Worm (Caenorhabditis elegans) whole organism, young adult: ENCODE data around the gene best-19.

Experiments used
- B0035.1 ChIP-seq: sonication (generic microtip); optimal IDR thresholded peaks from 2 replicates; lab custom pipeline; 2016; ENCODE audit warnings: missing genetic modification characterization, mild to moderate bottlenecking, missing compliant biosample characterization, missing genotype, missing genetic modification reagents
- B0336.3 ChIP-seq: fragments of 200-800 bp; sonication (Bioruptor generic); IDR thresholded peaks from 2 replicates; pipeline ENCODE4 v1.3.6; 2022; ENCODE audit warnings: missing genetic modification characterization, missing compliant biosample characterization
- C17E4.6 ChIP-seq: fragments of 200-800 bp; sonication (Bioruptor generic); IDR thresholded peaks from 2 replicates; pipeline ENCODE4 v1.3.6; 2022; ENCODE audit warnings: missing genetic modification reagents, missing genetic modification characterization, missing compliant biosample characterization
- F22D6.2 ChIP-seq: sonication (generic microtip); optimal IDR thresholded peaks from 2 replicates; lab custom pipeline; 2016; ENCODE audit warnings: mild to moderate bottlenecking, missing genetic modification characterization, missing compliant biosample characterization
- F23B12.7 ChIP-seq: sonication (generic microtip); optimal IDR thresholded peaks from 2 replicates; lab custom pipeline; 2017; ENCODE audit warnings: missing genetic modification characterization, mild to moderate bottlenecking, missing compliant biosample characterization, antibody characterized with exemption, moderate library complexity; ENCODE audit not compliant: insufficient read depth
- F55B11.4 ChIP-seq: sonication (generic microtip); optimal IDR thresholded peaks from 2 replicates; lab custom pipeline; 2016; ENCODE audit warnings: missing compliant biosample characterization, missing genetic modification characterization, borderline replicate concordance; ENCODE audit not compliant: insufficient read depth
- Y95B8A.8 ChIP-seq: fragments of 200-800 bp; sonication (Bioruptor generic); IDR thresholded peaks from 2 replicates; pipeline ENCODE4 v1.3.6; 2022; ENCODE audit warnings: missing genetic modification reagents, missing genetic modification characterization, missing compliant biosample characterization
- akir-1 ChIP-seq: fragments of 200-800 bp; sonication (Bioruptor generic); optimal IDR thresholded peaks from 2 replicates; lab custom pipeline; 2018; ENCODE audit warnings: mild to moderate bottlenecking, missing genetic modification characterization, moderate library complexity, missing compliant biosample characterization
- aptf-2 ChIP-seq: fragments of 200-800 bp; sonication (Bioruptor generic); conservative IDR thresholded peaks from 2 replicates; pipeline ENCODE4 v1.3.6; 2022; ENCODE audit warnings: missing genetic modification reagents, missing genetic modification characterization, missing compliant biosample characterization
- attf-6 ChIP-seq: fragments of 200-800 bp; sonication (Bioruptor generic); IDR thresholded peaks from 2 replicates; pipeline ENCODE4 v1.3.6; 2022; ENCODE audit warnings: missing genetic modification reagents, missing genetic modification characterization, missing compliant biosample characterization
- bed-1 ChIP-seq: fragments of 200-800 bp; sonication (Bioruptor generic); IDR thresholded peaks from 2 replicates; pipeline ENCODE4 v1.3.6; 2022; ENCODE audit warnings: missing genetic modification reagents, missing genetic modification characterization, missing compliant biosample characterization
- cebp-2 ChIP-seq: fragments of 200-800 bp; sonication (Bioruptor generic); IDR thresholded peaks from 2 replicates; pipeline ENCODE4 v1.3.6; 2022; ENCODE audit warnings: missing genetic modification characterization, missing compliant biosample characterization
- ceh-100 ChIP-seq: fragments of 200-800 bp; sonication (Bioruptor generic); IDR thresholded peaks from 2 replicates; pipeline ENCODE4 v1.3.6; 2022; ENCODE audit warnings: missing genetic modification reagents, missing genetic modification characterization, missing compliant biosample characterization
- ceh-27 ChIP-seq: fragments of 200-800 bp; sonication (Bioruptor generic); optimal IDR thresholded peaks from 2 replicates; lab custom pipeline; 2018; ENCODE audit warnings: mild to moderate bottlenecking, missing genetic modification characterization, moderate library complexity, missing compliant biosample characterization
- ceh-91 ChIP-seq: fragments of 200-800 bp; sonication (Bioruptor generic); IDR thresholded peaks from 2 replicates; pipeline ENCODE4 v1.3.6; 2022; ENCODE audit warnings: missing genetic modification reagents, missing genetic modification characterization, missing compliant biosample characterization
- dox-1 ChIP-seq: fragments of 200-800 bp; sonication (Bioruptor generic); IDR thresholded peaks from 2 replicates; pipeline ENCODE4 v1.3.6; 2022; ENCODE audit warnings: missing genetic modification reagents, missing genetic modification characterization, missing compliant biosample characterization
- efl-1 ChIP-seq: fragments of 150-350 bp; optimal IDR thresholded peaks from 2 replicates; lab custom pipeline; 2014; ENCODE audit warnings: missing biosample characterization, missing genetic modification reagents, missing genetic modification characterization
- ekl-4 ChIP-seq: fragments of 200-800 bp; sonication (Bioruptor generic); IDR thresholded peaks from 2 replicates; pipeline ENCODE4 v1.3.6; 2022; ENCODE audit warnings: missing genetic modification reagents, missing genetic modification characterization, missing compliant biosample characterization
- ets-4 ChIP-seq: fragments of 200-800 bp; sonication (Bioruptor generic); optimal IDR thresholded peaks from 2 replicates; lab custom pipeline; 2018; ENCODE audit warnings: mild to moderate bottlenecking, missing genetic modification characterization, missing compliant biosample characterization
- him-1 ChIP-seq: sonication (generic microtip); optimal IDR thresholded peaks from 2 replicates; lab custom pipeline; 2016; ENCODE audit warnings: missing genotype, missing genetic modification reagents, missing genetic modification characterization, missing compliant biosample characterization
- hrde-1 ChIP-seq: sonication (generic microtip); optimal IDR thresholded peaks from 2 replicates; lab custom pipeline; 2016; ENCODE audit warnings: missing genetic modification characterization, mild to moderate bottlenecking, missing compliant biosample characterization, moderate library complexity, missing genotype, missing genetic modification reagents, borderline replicate concordance
- let-607 ChIP-seq, 2 experiments: fragments of 200-800 bp in 1 of 2; sonication (Bioruptor generic) in 1 of 2; sonication (generic microtip) in 1 of 2; optimal IDR thresholded peaks; 2 replicates each; lab custom pipeline; 2016 to 2018; ENCODE audit warnings: mild to moderate bottlenecking in 2 of 2, missing compliant biosample characterization in 2 of 2, missing genetic modification characterization in 2 of 2, moderate library complexity in 2 of 2, missing genotype in 1 of 2
- lin-35 ChIP-seq, 3 experiments: fragments of 150-350 bp in 2 of 3; sonication (generic microtip) in 1 of 3; optimal IDR thresholded peaks; 2 replicates each; lab custom pipeline; 2014 to 2018; ENCODE audit warnings: missing biosample characterization in 3 of 3, missing genetic modification characterization in 3 of 3, missing genetic modification reagents in 3 of 3
- lin-54 ChIP-seq: fragments of 200-800 bp; sonication (Bioruptor generic); optimal IDR thresholded peaks from 2 replicates; lab custom pipeline; 2018; ENCODE audit warnings: mild to moderate bottlenecking, missing genetic modification characterization, missing compliant biosample characterization
- lsy-27 ChIP-seq: sonication (generic microtip); optimal IDR thresholded peaks from 2 replicates; lab custom pipeline; 2017; ENCODE audit warnings: missing genetic modification characterization, mild to moderate bottlenecking, missing compliant biosample characterization, antibody characterized with exemption, missing genotype, borderline replicate concordance; ENCODE audit not compliant: insufficient read depth
- madf-3 ChIP-seq: fragments of 200-800 bp; sonication (Bioruptor generic); IDR thresholded peaks from 2 replicates; pipeline ENCODE4 v1.3.6; 2022; ENCODE audit warnings: missing genetic modification reagents, missing genetic modification characterization, missing compliant biosample characterization
- madf-6 ChIP-seq: fragments of 200-800 bp; sonication (Bioruptor generic); IDR thresholded peaks from 2 replicates; pipeline ENCODE4 v1.3.6; 2022; ENCODE audit warnings: missing genetic modification reagents, missing genetic modification characterization, missing compliant biosample characterization
- madf-8 ChIP-seq: fragments of 200-800 bp; sonication (Bioruptor generic); conservative IDR thresholded peaks from 2 replicates; pipeline ENCODE4 v1.3.6; 2022; ENCODE audit warnings: missing genetic modification reagents, missing genetic modification characterization, missing compliant biosample characterization
- mel-28 ChIP-seq: sonication (generic microtip); optimal IDR thresholded peaks from 2 replicates; lab custom pipeline; 2016; ENCODE audit warnings: borderline replicate concordance, mild to moderate bottlenecking, missing genetic modification characterization, missing compliant biosample characterization
- mes-4 ChIP-seq: sonication (generic microtip); optimal IDR thresholded peaks from 2 replicates; lab custom pipeline; 2016; ENCODE audit warnings: missing genotype, missing genetic modification characterization, missing compliant biosample characterization
- nfya-2 ChIP-seq: fragments of 200-800 bp; sonication (Bioruptor generic); IDR thresholded peaks from 2 replicates; pipeline ENCODE4 v1.3.6; 2022; ENCODE audit warnings: missing genetic modification reagents, missing genetic modification characterization, missing compliant biosample characterization
- nfyb-1 ChIP-seq: fragments of 200-800 bp; sonication (Bioruptor generic); IDR thresholded peaks from 2 replicates; pipeline ENCODE4 v1.3.6; 2022; ENCODE audit warnings: missing genetic modification reagents, missing genetic modification characterization, missing compliant biosample characterization
- nhr-179 ChIP-seq: sonication (generic microtip); optimal IDR thresholded peaks from 2 replicates; lab custom pipeline; 2016; ENCODE audit warnings: mild to moderate bottlenecking, missing genetic modification characterization, missing compliant biosample characterization
- nhr-27 ChIP-seq: fragments of 200-800 bp; sonication (Bioruptor generic); optimal IDR thresholded peaks from 2 replicates; lab custom pipeline; 2018; ENCODE audit warnings: mild to moderate bottlenecking, missing genetic modification characterization, moderate library complexity, missing compliant biosample characterization
- nhr-80 ChIP-seq: sonication (generic microtip); optimal IDR thresholded peaks from 2 replicates; lab custom pipeline; 2016; ENCODE audit warnings: missing genetic modification characterization, missing compliant biosample characterization
- rec-8 ChIP-seq, 2 experiments: sonication (generic microtip); optimal IDR thresholded peaks; 2 replicates each; lab custom pipeline; 2016; ENCODE audit warnings: mild to moderate bottlenecking in 2 of 2, missing genetic modification characterization in 2 of 2, missing genetic modification reagents in 2 of 2, missing genotype in 2 of 2, missing biosample characterization in 1 of 2, missing compliant biosample characterization in 1 of 2, moderate library complexity in 1 of 2
- sdz-38 ChIP-seq: sonication (generic microtip); optimal IDR thresholded peaks from 2 replicates; lab custom pipeline; 2016; ENCODE audit warnings: missing genotype, missing genetic modification characterization, missing compliant biosample characterization
- sea-2 ChIP-seq: fragments of 200-800 bp; sonication (Bioruptor generic); IDR thresholded peaks from 2 replicates; pipeline ENCODE4 v1.3.6; 2022; ENCODE audit warnings: missing genetic modification characterization, missing compliant biosample characterization
- snpc-4 ChIP-seq, 5 experiments: fragments of 150-350 bp in 1 of 5; sonication (generic microtip) in 4 of 5; optimal IDR thresholded peaks; 2 replicates each; lab custom pipeline; 2014 to 2018; ENCODE audit warnings: missing genetic modification characterization in 5 of 5, missing biosample characterization in 3 of 5, antibody characterized with exemption in 2 of 5, mild to moderate bottlenecking in 2 of 5, missing compliant biosample characterization in 2 of 5, missing genotype in 2 of 5, moderate library complexity in 2 of 5, missing genetic modification reagents in 1 of 5
- sptf-2 ChIP-seq: fragments of 200-800 bp; sonication (Bioruptor generic); optimal IDR thresholded peaks from 2 replicates; lab custom pipeline; 2018; ENCODE audit warnings: mild to moderate bottlenecking, missing genetic modification characterization, missing compliant biosample characterization
- zfh-2 ChIP-seq: fragments of 200-800 bp; sonication (Bioruptor generic); conservative IDR thresholded peaks from 2 replicates; pipeline ENCODE4 v1.3.6; 2022; ENCODE audit warnings: missing genetic modification reagents, missing genetic modification characterization, missing compliant biosample characterization
- zim-3 ChIP-seq: sonication (generic microtip); optimal IDR thresholded peaks from 2 replicates; lab custom pipeline; 2017; ENCODE audit warnings: mild to moderate bottlenecking, missing genetic modification characterization, moderate library complexity, missing compliant biosample characterization
- ztf-18 ChIP-seq: sonication (generic microtip); optimal IDR thresholded peaks from 2 replicates; lab custom pipeline; 2016; ENCODE audit warnings: missing genotype, mild to moderate bottlenecking, missing genetic modification characterization, missing compliant biosample characterization
- ztf-22 ChIP-seq: fragments of 200-800 bp; sonication (Bioruptor generic); optimal IDR thresholded peaks from 2 replicates; lab custom pipeline; 2018; ENCODE audit warnings: mild to moderate bottlenecking, missing genetic modification characterization, moderate library complexity, missing compliant biosample characterization
- ztf-28 ChIP-seq: fragments of 200-800 bp; sonication (Bioruptor generic); IDR thresholded peaks from 2 replicates; pipeline ENCODE4 v1.3.6; 2022; ENCODE audit warnings: missing genetic modification reagents, missing genetic modification characterization, missing compliant biosample characterization
- ztf-3 ChIP-seq: fragments of 200-800 bp; sonication (Bioruptor generic); optimal IDR thresholded peaks from 2 replicates; lab custom pipeline; 2018; ENCODE audit warnings: mild to moderate bottlenecking, missing genetic modification characterization, missing compliant biosample characterization
- ztf-6 ChIP-seq: fragments of 200-800 bp; sonication (Bioruptor generic); IDR thresholded peaks from 2 replicates; pipeline ENCODE4 v1.3.6; 2022; ENCODE audit warnings: missing genetic modification reagents, missing genetic modification characterization, missing compliant biosample characterization

The best-19 gene

ce11 chrIV:255379-255857 lies 28.0 kb upstream of the best-19 start, which contains the start of gene rcat-1 (continued):
- TF ChIP-seq snpc-4 (GFP tag; optimal IDR thresholded peaks at IDR 0.05; lab: Kevin White, UChicago) (no peak), snpc-4 (tag; optimal IDR thresholded peaks at IDR 0.05; lab: Kevin White, UChicago) (peak in 1 of 4 experiments; percentile 45), F22D6.2 (tag; lab: Kevin White, UChicago) (no peak), Y95B8A.8 (no peak), ets-4 (GFP tag; lab: Kevin White, UChicago) (no peak), ceh-100 (GFP tag; lab: Robert Waterston, UW) (peak; percentile 16; the same call in 1 of the 2 replicates), aptf-2 (no peak), F23B12.7 (tag; lab: Kevin White, UChicago) (peak; percentile 48), ztf-6 (GFP tag; lab: Robert Waterston, UW) (no peak), sea-2 (GFP tag; lab: Robert Waterston, UW) (no peak), nfyb-1 (GFP tag; lab: Robert Waterston, UW) (peak; percentile 47; the same call in 1 of the 2 replicates), bed-1 (GFP tag; lab: Robert Waterston, UW) (no peak), lin-54 (GFP tag; lab: Kevin White, UChicago) (peak; percentile 89), madf-6 (GFP tag; lab: Robert Waterston, UW) (no peak), mes-4 (no peak), hrde-1 (tag; lab: Kevin White, UChicago) (no peak), sptf-2 (no peak), him-1 (tag; lab: Kevin White, UChicago) (no peak), nhr-179 (tag; lab: Kevin White, UChicago) (no peak), ceh-91 (0 out of 2 replicates have a peak, but pooled peaks have one; percentile 44), zim-3 (no peak), efl-1 (GFP tag; lab: Kevin White, UChicago) (peak; percentile 75), lin-35 (GFP tag; optimal IDR thresholded peaks at IDR 0.05; lab: Kevin White, UChicago) (peak in 1 of 3 experiments; percentile 82), ztf-22 (GFP tag; lab: Kevin White, UChicago) (no peak), ceh-27 (peak; percentile 30), cebp-2 (GFP tag; lab: Robert Waterston, UW) (no peak), rec-8 (tag; optimal IDR thresholded peaks at IDR 0.05; lab: Kevin White, UChicago) (no peak), F55B11.4 (tag; lab: Kevin White, UChicago) (no peak), attf-6 (no peak), let-607 (tag; optimal IDR thresholded peaks at IDR 0.05; lab: Kevin White, UChicago) (no peak), nfya-2 (GFP tag; lab: Robert Waterston, UW) (no peak), ztf-18 (no peak), madf-8 (GFP tag; lab: Robert Waterston, UW) (no peak), lsy-27 (tag; lab: Kevin White, UChicago) (no peak), ztf-3 (GFP tag; lab: Kevin White, UChicago) (no peak), akir-1 (GFP tag; lab: Kevin White, UChicago) (no peak), madf-3 (peak; percentile 99), ztf-28 (GFP tag; lab: Robert Waterston, UW) (no peak), sdz-38 (tag; lab: Kevin White, UChicago) (no peak), C17E4.6 (no peak), mel-28 (no peak), ekl-4 (GFP tag; lab: Robert Waterston, UW) (peak; percentile 68), nhr-27 (no peak), dox-1 (GFP tag; lab: Robert Waterston, UW) (no peak), zfh-2 (GFP tag; lab: Robert Waterston, UW) (no peak), B0336.3 (no peak), B0035.1 (tag; lab: Kevin White, UChicago) (no peak), nhr-80 (tag; lab: Kevin White, UChicago) (no peak)
